Fruit fly (Drosophila melanogaster) whole organism, prepupa: ENCODE results near the gene Drsl5.
A peak's percentile ranks its signal among the peaks of the same experiment; 100 is the strongest.

Source experiments
- CG10631 ChIP-seq: fragments of 200-800 bp; sonication (Bioruptor generic); optimal IDR thresholded peaks from 2 replicates; lab custom pipeline; 2016; ENCODE audit warnings: missing biosample characterization, missing genetic modification characterization
- CG10669 ChIP-seq: fragments of 200-800 bp; sonication (Bioruptor generic); optimal IDR thresholded peaks from 3 replicates; lab custom pipeline; 2018; ENCODE audit warnings: missing biosample characterization, mild to moderate bottlenecking, missing genetic modification characterization, moderate library complexity
- CG15336 ChIP-seq: fragments of 200-800 bp; sonication (Bioruptor generic); IDR thresholded peaks from 2 replicates; pipeline ENCODE4 v1.3.6; 2022; ENCODE audit warnings: missing biosample characterization, missing genetic modification characterization
- CG1621 ChIP-seq: fragments of 200-800 bp; sonication (Bioruptor generic); optimal IDR thresholded peaks from 3 replicates; lab custom pipeline; 2018; ENCODE audit warnings: missing biosample characterization, mild to moderate bottlenecking, missing genetic modification characterization
- CG3032 ChIP-seq: fragments of 200-800 bp; optimal IDR thresholded peaks from 2 replicates; lab custom pipeline; 2019; ENCODE audit warnings: missing biosample characterization, mild to moderate bottlenecking, missing genetic modification characterization, moderate library complexity
- CG31627 ChIP-seq: fragments of 200-800 bp; sonication (Bioruptor generic); optimal IDR thresholded peaks from 3 replicates; lab custom pipeline; 2016; ENCODE audit warnings: missing biosample characterization, missing genetic modification characterization
- CG3919 ChIP-seq: fragments of 200-800 bp; sonication (Bioruptor generic); optimal IDR thresholded peaks from 3 replicates; lab custom pipeline; 2016; ENCODE audit warnings: missing biosample characterization, missing genetic modification characterization
- CG6792 ChIP-seq: fragments of 200-800 bp; sonication (Bioruptor generic); optimal IDR thresholded peaks from 3 replicates; lab custom pipeline; 2016; ENCODE audit warnings: missing biosample characterization, missing genetic modification characterization
- CG6808 ChIP-seq: fragments of 200-800 bp; sonication (Bioruptor generic); optimal IDR thresholded peaks from 3 replicates; lab custom pipeline; 2017; ENCODE audit warnings: missing biosample characterization, missing genetic modification characterization, mild to moderate bottlenecking, moderate library complexity, missing genetic modification reagents
- CG8119 ChIP-seq: fragments of 200-800 bp; sonication (Bioruptor generic); IDR thresholded peaks from 3 replicates; pipeline ENCODE4 v1.3.6; 2022; ENCODE audit warnings: missing biosample characterization, missing genetic modification characterization
- Eip78C ChIP-seq: fragments of 200-800 bp; sonication (Bioruptor generic); peaks from one replicate; lab custom pipeline; 2016; ENCODE audit warnings: missing biosample characterization, missing genetic modification characterization
- Ets21C ChIP-seq: fragments of 200-800 bp; sonication (Bioruptor generic); optimal IDR thresholded peaks from 3 replicates; lab custom pipeline; 2016; ENCODE audit warnings: missing biosample characterization, missing genetic modification characterization
- Ets96B ChIP-seq: fragments of 200-800 bp; optimal IDR thresholded peaks from 2 replicates; lab custom pipeline; 2019; ENCODE audit warnings: missing biosample characterization, mild to moderate bottlenecking, missing genetic modification characterization, moderate library complexity
- Hr39 ChIP-seq: fragments of 200-800 bp; sonication (Bioruptor generic); optimal IDR thresholded peaks from 2 replicates; lab custom pipeline; 2016; ENCODE audit warnings: missing biosample characterization, missing genetic modification characterization
- Sox14 ChIP-seq: fragments of 200-800 bp; sonication (Bioruptor generic); optimal IDR thresholded peaks from 3 replicates; lab custom pipeline; 2016; ENCODE audit warnings: missing biosample characterization, missing genetic modification characterization
- dac ChIP-seq: fragments of 200-800 bp; sonication (Bioruptor generic); optimal IDR thresholded peaks from 2 replicates; lab custom pipeline; 2017; ENCODE audit warnings: missing biosample characterization, mild to moderate bottlenecking, missing genetic modification characterization
- dsx ChIP-seq: fragments of 200-800 bp; optimal IDR thresholded peaks from 3 replicates; lab custom pipeline; 2019; ENCODE audit warnings: missing biosample characterization, mild to moderate bottlenecking, missing genetic modification characterization, moderate library complexity; ENCODE audit not compliant: poor library complexity, severe bottlenecking
- eg ChIP-seq: fragments of 200-800 bp; sonication (Bioruptor generic); IDR thresholded peaks from 3 replicates; pipeline ENCODE4 v1.3.6; 2022; ENCODE audit warnings: missing biosample characterization, missing genetic modification characterization
- esn ChIP-seq: fragments of 200-800 bp; sonication (Bioruptor generic); optimal IDR thresholded peaks from 2 replicates; lab custom pipeline; 2016; ENCODE audit warnings: missing biosample characterization, mild to moderate bottlenecking, missing genetic modification characterization, moderate library complexity
- fd59A ChIP-seq: fragments of 200-800 bp; sonication (Bioruptor generic); optimal IDR thresholded peaks from 2 replicates; lab custom pipeline; 2017; ENCODE audit warnings: missing biosample characterization, mild to moderate bottlenecking, missing genetic modification characterization, missing genetic modification reagents
- fkh ChIP-seq: fragments of 200-800 bp; sonication (Bioruptor generic); optimal IDR thresholded peaks from 3 replicates; lab custom pipeline; 2017; ENCODE audit warnings: missing biosample characterization, mild to moderate bottlenecking, missing genetic modification characterization, moderate library complexity
- lz ChIP-seq: fragments of 200-800 bp; sonication (Bioruptor generic); optimal IDR thresholded peaks from 3 replicates; lab custom pipeline; 2016; ENCODE audit warnings: missing biosample characterization, missing genetic modification characterization
- net ChIP-seq: fragments of 200-800 bp; sonication (Bioruptor generic); optimal IDR thresholded peaks from 3 replicates; lab custom pipeline; 2016; ENCODE audit warnings: missing biosample characterization, missing genetic modification characterization
- pdm3 ChIP-seq: fragments of 200-800 bp; sonication (Bioruptor generic); optimal IDR thresholded peaks from 3 replicates; lab custom pipeline; 2016; ENCODE audit warnings: missing biosample characterization, missing genetic modification characterization
- salr ChIP-seq, 2 experiments: fragments of 200-800 bp; sonication (Bioruptor generic); optimal IDR thresholded peaks; 3 replicates each; lab custom pipeline; 2016 to 2018; ENCODE audit warnings: missing biosample characterization in 2 of 2, missing genetic modification characterization in 2 of 2, mild to moderate bottlenecking in 1 of 2
- spab ChIP-seq: fragments of 200-800 bp; sonication (Bioruptor generic); optimal IDR thresholded peaks from 2 replicates; lab custom pipeline; 2017; ENCODE audit warnings: missing biosample characterization, mild to moderate bottlenecking, missing genetic modification characterization, missing genetic modification reagents
- ss ChIP-seq, 2 experiments: fragments of 200-800 bp; sonication (Bioruptor generic); optimal IDR thresholded peaks; 2 replicates in 1 of 2; 3 replicates in 1 of 2; lab custom pipeline; 2017 to 2018; ENCODE audit warnings: mild to moderate bottlenecking in 2 of 2, missing biosample characterization in 2 of 2, missing genetic modification characterization in 2 of 2, moderate library complexity in 1 of 2
- svp ChIP-seq: fragments of 200-800 bp; sonication (Bioruptor generic); peaks from one replicate; lab custom pipeline; 2016; ENCODE audit warnings: missing biosample characterization, missing genetic modification characterization
- topi ChIP-seq: fragments of 200-800 bp; sonication (Bioruptor generic); optimal IDR thresholded peaks from 3 replicates; lab custom pipeline; 2016; ENCODE audit warnings: missing biosample characterization, missing genetic modification characterization
- vri ChIP-seq: fragments of 200-800 bp; sonication (Bioruptor generic); optimal IDR thresholded peaks from 3 replicates; lab custom pipeline; 2016; ENCODE audit warnings: missing biosample characterization, mild to moderate bottlenecking, missing genetic modification characterization

Drsl5 gene

DNA sequence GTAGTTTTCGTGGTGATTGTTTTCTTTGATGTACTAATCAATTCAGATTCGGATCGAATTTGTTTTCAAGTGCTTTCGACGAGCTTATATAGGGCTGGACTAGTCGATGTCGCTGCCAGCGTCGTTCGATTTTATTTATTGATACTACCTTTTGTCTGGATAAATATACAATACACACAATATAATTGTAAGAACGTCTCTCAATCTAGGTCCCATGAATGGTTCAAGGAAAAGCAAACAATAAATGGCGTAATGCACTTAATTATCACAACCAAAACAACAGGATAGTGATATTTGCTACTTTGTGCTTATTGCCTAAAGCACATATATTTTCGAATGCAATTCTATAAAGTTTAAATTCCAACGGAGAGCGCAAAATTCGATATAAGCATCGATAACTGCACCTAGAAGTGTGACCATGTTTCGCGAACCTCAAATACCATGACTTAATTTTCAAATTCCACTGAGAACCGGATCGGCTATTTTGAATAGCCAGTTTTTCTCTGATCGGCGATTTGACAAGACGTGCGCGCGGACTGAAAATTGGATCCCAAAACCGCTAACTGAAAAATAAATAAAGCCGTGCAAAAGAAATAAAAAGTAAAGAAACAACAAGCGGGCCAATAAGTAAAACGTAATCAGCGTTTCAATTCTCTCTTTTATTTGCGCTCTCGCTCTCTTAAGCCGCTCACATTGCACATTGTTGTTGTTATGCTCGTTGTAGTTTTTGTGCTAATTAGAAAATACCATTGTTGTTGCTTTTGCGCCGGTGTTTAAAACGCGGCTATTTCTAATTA, 20.0 kb downstream of the Drsl5 start, which contains the start of the genes Drsl6 and kst (continued):
- TF ChIP-seq CG6792 (GFP tag; lab: Kevin White, UChicago) = no peak
- no peak for TF ChIP-seq CG31627
- TF ChIP-seq eg (GFP tag; lab: Robert Waterston, UW) = peak; percentile 85
- peak; percentile 92 for TF ChIP-seq fkh (GFP tag; lab: Kevin White, UChicago)
- TF ChIP-seq salr (GFP tag; optimal IDR thresholded peaks at IDR 0.05; lab: Kevin White, UChicago) = peak in 1 of 2 experiments; percentile 14
- TF ChIP-seq CG1621 = peak; percentile 75
- no peak for TF ChIP-seq dac (GFP tag; lab: Kevin White, UChicago)
- no peak for TF ChIP-seq Hr39 (GFP tag; lab: Kevin White, UChicago)
- TF ChIP-seq topi (GFP tag; lab: Kevin White, UChicago) = peak; percentile 8
- TF ChIP-seq CG8119 = peak; percentile 44; the same call in 2 of the 3 replicates
- TF ChIP-seq ss (GFP tag; optimal IDR thresholded peaks at IDR 0.05; lab: Kevin White, UChicago) = peak; percentile 54
- TF ChIP-seq CG10631 (GFP tag; lab: Kevin White, UChicago) = no peak
- no peak for TF ChIP-seq Ets21C (GFP tag; lab: Kevin White, UChicago)
- TF ChIP-seq net (GFP tag; lab: Kevin White, UChicago) = no peak

- TF ChIP-seq vri (GFP tag; lab: Kevin White, UChicago) (peak; percentile 22), Ets21C (GFP tag; lab: Kevin White, UChicago) (no peak)
Measured at dm6 chr3L:3337345-3337928, 20.9 kb downstream of the Drsl5 start.

- TF ChIP-seq spab (GFP tag; lab: Kevin White, UChicago) (peak; percentile 43), fkh (GFP tag; lab: Kevin White, UChicago) (no peak), ss (GFP tag; optimal IDR thresholded peaks at IDR 0.05; lab: Kevin White, UChicago) (peak; percentile 67 to 96), fd59A (GFP tag; lab: Kevin White, UChicago) (peak; percentile 56), lz (GFP tag; lab: Kevin White, UChicago) (no peak), CG15336 (GFP tag; lab: Robert Waterston, UW) (no peak), CG10631 (GFP tag; lab: Kevin White, UChicago) (peak; percentile 32), dsx (GFP tag; lab: Kevin White, UChicago) (peak; percentile 33), esn (no peak), Sox14 (GFP tag; lab: Kevin White, UChicago) (peak; percentile 12), CG3919 (GFP tag; lab: Kevin White, UChicago) (peak; percentile 22), CG6808 (GFP tag; lab: Kevin White, UChicago) (peak; percentile 65), Eip78C (peak; percentile 61), svp (GFP tag; lab: Kevin White, UChicago) (peak; percentile 83), pdm3 (GFP tag; lab: Kevin White, UChicago) (peak; percentile 29), Ets96B (tag; lab: Kevin White, UChicago) (peak; percentile 61), salr (GFP tag; optimal IDR thresholded peaks at IDR 0.05; lab: Kevin White, UChicago) (peak in 1 of 2 experiments; percentile 2), CG10669 (GFP tag; lab: Kevin White, UChicago) (peak; percentile 53), CG3032 (tag; lab: Kevin White, UChicago) (peak; percentile 70)
Measured at dm6 chr3L:3338028-3338855, 21.7 kb downstream of the Drsl5 start.
